Worm (Caenorhabditis elegans) whole organism, young adult: ENCODE data around the gene tpk-1.
A peak's percentile ranks its signal among the peaks of the same experiment; 100 is the strongest.

Experiments used
- B0035.1 ChIP-seq: sonication (generic microtip); optimal IDR thresholded peaks from 2 replicates; lab custom pipeline; 2016; ENCODE audit warnings: missing genetic modification characterization, mild to moderate bottlenecking, missing compliant biosample characterization, missing genotype, missing genetic modification reagents
- B0261.1 ChIP-seq: sonication (generic microtip); optimal IDR thresholded peaks from 2 replicates; lab custom pipeline; 2016; ENCODE audit warnings: mild to moderate bottlenecking, missing genetic modification characterization, moderate library complexity, missing compliant biosample characterization
- C17E4.6 ChIP-seq: fragments of 200-800 bp; sonication (Bioruptor generic); IDR thresholded peaks from 2 replicates; pipeline ENCODE4 v1.3.6; 2022; ENCODE audit warnings: missing genetic modification reagents, missing genetic modification characterization, missing compliant biosample characterization
- F33H1.4 ChIP-seq: fragments of 200-800 bp; sonication (Bioruptor generic); IDR thresholded peaks from 2 replicates; pipeline ENCODE4 v1.3.6; 2022; ENCODE audit warnings: missing genetic modification reagents, missing genetic modification characterization, missing compliant biosample characterization
- F55B11.4 ChIP-seq: sonication (generic microtip); optimal IDR thresholded peaks from 2 replicates; lab custom pipeline; 2016; ENCODE audit warnings: missing compliant biosample characterization, missing genetic modification characterization, borderline replicate concordance; ENCODE audit not compliant: insufficient read depth
- K11D2.4 ChIP-seq: fragments of 200-800 bp; sonication (Bioruptor generic); IDR thresholded peaks from 2 replicates; pipeline ENCODE4 v1.3.6; 2022; ENCODE audit warnings: missing genetic modification reagents, missing genetic modification characterization, missing compliant biosample characterization
- T07F8.4 ChIP-seq: sonication (generic microtip); optimal IDR thresholded peaks from 2 replicates; lab custom pipeline; 2016; ENCODE audit warnings: mild to moderate bottlenecking, missing genetic modification characterization, moderate library complexity, missing compliant biosample characterization
- Y53G8AR.9 ChIP-seq: fragments of 200-800 bp; sonication (Bioruptor generic); conservative IDR thresholded peaks from 2 replicates; pipeline ENCODE4 v1.3.6; 2022; ENCODE audit warnings: missing genetic modification reagents, missing genetic modification characterization, missing compliant biosample characterization
- Y67H2A.10 ChIP-seq: fragments of 200-800 bp; sonication (Bioruptor generic); conservative IDR thresholded peaks from 2 replicates; pipeline ENCODE4 v1.3.6; 2022; ENCODE audit warnings: missing genetic modification reagents, missing genetic modification characterization, missing compliant biosample characterization
- aptf-2 ChIP-seq: fragments of 200-800 bp; sonication (Bioruptor generic); conservative IDR thresholded peaks from 2 replicates; pipeline ENCODE4 v1.3.6; 2022; ENCODE audit warnings: missing genetic modification reagents, missing genetic modification characterization, missing compliant biosample characterization
- aptf-3 ChIP-seq: fragments of 200-800 bp; sonication (Bioruptor generic); IDR thresholded peaks from 2 replicates; pipeline ENCODE4 v1.3.6; 2022; ENCODE audit warnings: missing genetic modification characterization, missing compliant biosample characterization
- attf-5 ChIP-seq: fragments of 200-800 bp; sonication (Bioruptor generic); optimal IDR thresholded peaks from 2 replicates; lab custom pipeline; 2018; ENCODE audit warnings: mild to moderate bottlenecking, missing genetic modification characterization, missing compliant biosample characterization
- attf-6 ChIP-seq: fragments of 200-800 bp; sonication (Bioruptor generic); IDR thresholded peaks from 2 replicates; pipeline ENCODE4 v1.3.6; 2022; ENCODE audit warnings: missing genetic modification reagents, missing genetic modification characterization, missing compliant biosample characterization
- bed-2 ChIP-seq: fragments of 200-800 bp; sonication (Bioruptor generic); IDR thresholded peaks from 2 replicates; pipeline ENCODE4 v1.3.6; 2022; ENCODE audit warnings: missing genetic modification reagents, missing genetic modification characterization, missing compliant biosample characterization
- ceh-100 ChIP-seq: fragments of 200-800 bp; sonication (Bioruptor generic); IDR thresholded peaks from 2 replicates; pipeline ENCODE4 v1.3.6; 2022; ENCODE audit warnings: missing genetic modification reagents, missing genetic modification characterization, missing compliant biosample characterization
- ceh-27 ChIP-seq: fragments of 200-800 bp; sonication (Bioruptor generic); optimal IDR thresholded peaks from 2 replicates; lab custom pipeline; 2018; ENCODE audit warnings: mild to moderate bottlenecking, missing genetic modification characterization, moderate library complexity, missing compliant biosample characterization
- chd-7 ChIP-seq: sonication (generic microtip); optimal IDR thresholded peaks from 2 replicates; lab custom pipeline; 2016; ENCODE audit warnings: mild to moderate bottlenecking, missing genetic modification characterization, moderate library complexity, missing compliant biosample characterization
- dpl-1 ChIP-seq: fragments of 150-350 bp; optimal IDR thresholded peaks from 2 replicates; lab custom pipeline; 2014; ENCODE audit warnings: missing biosample characterization, missing genetic modification reagents, missing genetic modification characterization
- efl-1 ChIP-seq: fragments of 150-350 bp; optimal IDR thresholded peaks from 2 replicates; lab custom pipeline; 2014; ENCODE audit warnings: missing biosample characterization, missing genetic modification reagents, missing genetic modification characterization
- egl-44 ChIP-seq: fragments of 200-800 bp; sonication (Bioruptor generic); IDR thresholded peaks from 2 replicates; pipeline ENCODE4 v1.3.6; 2022; ENCODE audit warnings: missing genetic modification reagents, missing genetic modification characterization, missing compliant biosample characterization
- ets-4 ChIP-seq: fragments of 200-800 bp; sonication (Bioruptor generic); optimal IDR thresholded peaks from 2 replicates; lab custom pipeline; 2018; ENCODE audit warnings: mild to moderate bottlenecking, missing genetic modification characterization, missing compliant biosample characterization
- fkh-3 ChIP-seq: sonication (generic microtip); optimal IDR thresholded peaks from 2 replicates; lab custom pipeline; 2016; ENCODE audit warnings: mild to moderate bottlenecking, missing genetic modification characterization, missing compliant biosample characterization
- hlh-12 ChIP-seq: sonication (generic microtip); optimal IDR thresholded peaks from 2 replicates; lab custom pipeline; 2016; ENCODE audit warnings: missing genetic modification characterization, missing compliant biosample characterization
- hmg-1.2 ChIP-seq: fragments of 200-800 bp; sonication (Bioruptor generic); IDR thresholded peaks from 2 replicates; pipeline ENCODE4 v1.3.6; 2022; ENCODE audit warnings: missing genetic modification reagents, missing genetic modification characterization, missing compliant biosample characterization
- let-526 ChIP-seq: fragments of 200-800 bp; sonication (Bioruptor generic); IDR thresholded peaks from 2 replicates; pipeline ENCODE4 v1.3.6; 2022; ENCODE audit warnings: missing genetic modification reagents, missing genetic modification characterization, missing compliant biosample characterization
- lin-35 ChIP-seq, 3 experiments: fragments of 150-350 bp in 2 of 3; sonication (generic microtip) in 1 of 3; optimal IDR thresholded peaks; 2 replicates each; lab custom pipeline; 2014 to 2018; ENCODE audit warnings: missing biosample characterization in 3 of 3, missing genetic modification characterization in 3 of 3, missing genetic modification reagents in 3 of 3
- lin-40 ChIP-seq: sonication (generic microtip); optimal IDR thresholded peaks from 2 replicates; lab custom pipeline; 2016; ENCODE audit warnings: missing genetic modification characterization, mild to moderate bottlenecking, missing compliant biosample characterization, missing genotype, missing genetic modification reagents
- madf-3 ChIP-seq: fragments of 200-800 bp; sonication (Bioruptor generic); IDR thresholded peaks from 2 replicates; pipeline ENCODE4 v1.3.6; 2022; ENCODE audit warnings: missing genetic modification reagents, missing genetic modification characterization, missing compliant biosample characterization
- madf-6 ChIP-seq: fragments of 200-800 bp; sonication (Bioruptor generic); IDR thresholded peaks from 2 replicates; pipeline ENCODE4 v1.3.6; 2022; ENCODE audit warnings: missing genetic modification reagents, missing genetic modification characterization, missing compliant biosample characterization
- madf-8 ChIP-seq: fragments of 200-800 bp; sonication (Bioruptor generic); conservative IDR thresholded peaks from 2 replicates; pipeline ENCODE4 v1.3.6; 2022; ENCODE audit warnings: missing genetic modification reagents, missing genetic modification characterization, missing compliant biosample characterization
- rcor-1 ChIP-seq: fragments of 200-800 bp; sonication (Bioruptor generic); IDR thresholded peaks from 2 replicates; pipeline ENCODE4 v1.3.6; 2022; ENCODE audit warnings: missing genetic modification reagents, missing genetic modification characterization, missing compliant biosample characterization
- rec-8 ChIP-seq, 2 experiments: sonication (generic microtip); optimal IDR thresholded peaks; 2 replicates each; lab custom pipeline; 2016; ENCODE audit warnings: mild to moderate bottlenecking in 2 of 2, missing genetic modification characterization in 2 of 2, missing genetic modification reagents in 2 of 2, missing genotype in 2 of 2, missing biosample characterization in 1 of 2, missing compliant biosample characterization in 1 of 2, moderate library complexity in 1 of 2
- snpc-1.3 ChIP-seq: sonication (generic microtip); optimal IDR thresholded peaks from 2 replicates; lab custom pipeline; 2017; ENCODE audit warnings: missing genetic modification characterization, mild to moderate bottlenecking, missing compliant biosample characterization, antibody characterized with exemption, moderate library complexity, missing genotype, missing genetic modification reagents; ENCODE audit not compliant: insufficient read depth
- unc-62 ChIP-seq: fragments of 150-350 bp; optimal IDR thresholded peaks from 2 replicates; lab custom pipeline; 2014; ENCODE audit warnings: missing biosample characterization, missing genetic modification reagents, missing genetic modification characterization
- xnd-1 ChIP-seq: sonication (generic microtip); optimal IDR thresholded peaks from 2 replicates; lab custom pipeline; 2016; ENCODE audit warnings: missing genotype, missing genetic modification reagents, missing genetic modification characterization, missing compliant biosample characterization
- ztf-18 ChIP-seq: sonication (generic microtip); optimal IDR thresholded peaks from 2 replicates; lab custom pipeline; 2016; ENCODE audit warnings: missing genotype, mild to moderate bottlenecking, missing genetic modification characterization, missing compliant biosample characterization
- ztf-22 ChIP-seq: fragments of 200-800 bp; sonication (Bioruptor generic); optimal IDR thresholded peaks from 2 replicates; lab custom pipeline; 2018; ENCODE audit warnings: mild to moderate bottlenecking, missing genetic modification characterization, moderate library complexity, missing compliant biosample characterization
- ztf-25 ChIP-seq: fragments of 200-800 bp; sonication (Bioruptor generic); IDR thresholded peaks from 2 replicates; pipeline ENCODE4 v1.3.6; 2022; ENCODE audit warnings: missing genetic modification reagents, missing genetic modification characterization, missing compliant biosample characterization
- ztf-26 ChIP-seq: sonication (generic microtip); optimal IDR thresholded peaks from 2 replicates; lab custom pipeline; 2017; ENCODE audit warnings: missing genetic modification characterization, missing compliant biosample characterization

Gene tpk-1

DNA sequence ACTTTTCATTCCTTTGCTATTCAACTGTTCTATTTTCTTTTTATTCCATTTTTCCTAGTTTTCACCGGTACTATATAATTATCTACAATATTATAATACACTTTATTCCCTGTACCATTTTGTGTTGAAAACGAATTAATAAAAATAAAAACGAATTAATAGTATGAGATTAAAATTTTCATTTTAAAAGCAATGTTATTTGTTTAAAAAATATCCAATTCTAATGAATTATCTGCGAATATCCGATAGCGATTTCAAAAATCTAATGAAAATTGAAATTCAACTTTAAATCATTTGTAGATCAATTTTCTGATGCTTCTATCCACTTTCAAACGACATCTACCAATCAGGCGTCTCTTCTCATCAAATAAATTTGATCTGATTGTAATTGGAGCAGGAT lies 1.5 kb downstream of the tpk-1 start, which contains the start of gene trxr-2:
TSS of gene trxr-2 (plus strand) at position 301 of the 400 bp plus-strand sequence.
- no peak for TF ChIP-seq attf-6 (GFP tag; lab: Robert Waterston, UW)
- no peak for TF ChIP-seq ztf-25 (GFP tag; lab: Robert Waterston, UW)
- no peak for TF ChIP-seq ztf-22 (GFP tag; lab: Kevin White, UChicago)
- TF ChIP-seq ceh-27 (GFP tag; lab: Kevin White, UChicago), result no peak
- no peak for TF ChIP-seq egl-44 (GFP tag; lab: Robert Waterston, UW)
- no peak for TF ChIP-seq bed-2 (GFP tag; lab: Robert Waterston, UW)
- no peak for TF ChIP-seq dpl-1 (GFP tag; lab: Kevin White, UChicago)
- no peak for TF ChIP-seq T07F8.4 (tag; lab: Kevin White, UChicago)
- TF ChIP-seq madf-8 (GFP tag; lab: Robert Waterston, UW), result no peak
- TF ChIP-seq ztf-18 (tag; lab: Kevin White, UChicago), result no peak
- TF ChIP-seq F55B11.4 (tag; lab: Kevin White, UChicago), result no peak
- no peak for TF ChIP-seq K11D2.4 (GFP tag; lab: Robert Waterston, UW)
- TF ChIP-seq fkh-3, result no peak
- no peak for TF ChIP-seq aptf-2 (GFP tag; lab: Robert Waterston, UW)
- TF ChIP-seq C17E4.6 (GFP tag; lab: Robert Waterston, UW), result no peak
- TF ChIP-seq B0035.1 (tag; lab: Kevin White, UChicago), result no peak
- TF ChIP-seq madf-3 (GFP tag; lab: Robert Waterston, UW), result no peak
- TF ChIP-seq hmg-1.2 (GFP tag; lab: Robert Waterston, UW), result no peak
- no peak for TF ChIP-seq hlh-12 (tag; lab: Kevin White, UChicago)
- no peak for TF ChIP-seq ztf-26 (tag; lab: Kevin White, UChicago)
- TF ChIP-seq, all 124 proteins: peak for 0

DNA sequence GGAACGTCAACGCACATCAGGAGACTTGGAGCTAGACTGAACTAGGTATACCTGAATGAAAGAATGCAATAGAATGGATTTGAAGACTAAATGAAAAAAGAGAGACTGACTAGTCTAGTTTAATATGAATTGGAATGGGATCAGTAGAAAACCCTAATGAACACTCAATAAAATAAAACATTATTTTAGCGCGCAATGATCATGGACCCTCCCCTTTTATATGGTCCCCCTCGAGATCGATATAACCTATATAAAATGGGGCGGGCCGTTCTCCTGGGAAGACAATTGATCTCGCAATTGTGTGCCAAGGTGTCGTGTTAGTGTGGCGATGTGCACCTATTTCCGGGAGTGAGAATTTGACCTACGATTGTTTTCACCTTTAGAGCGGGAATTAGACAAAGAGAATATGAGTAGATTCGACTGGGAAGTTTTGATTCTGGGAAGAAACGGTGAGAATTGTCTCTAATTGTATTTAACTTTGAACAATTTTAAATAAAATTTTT lies 6.0 kb downstream of the tpk-1 start, which contains the start of gene cdc-25.3:
TSS of gene cdc-25.3 (minus strand) at position 51 of the 503 bp plus-strand sequence.
- TF ChIP-seq rec-8 (tag; optimal IDR thresholded peaks at IDR 0.05; lab: Kevin White, UChicago) (no peak), hmg-1.2 (GFP tag; lab: Robert Waterston, UW) (peak; percentile 26; the same call in 1 of the 2 replicates), madf-8 (GFP tag; lab: Robert Waterston, UW) (peak; percentile 27; the same call in 1 of the 2 replicates), xnd-1 (tag; lab: Kevin White, UChicago) (peak; percentile 27), aptf-2 (GFP tag; lab: Robert Waterston, UW) (peak; percentile 99), efl-1 (peak; percentile 70), dpl-1 (GFP tag; lab: Kevin White, UChicago) (peak; percentile 17), aptf-3 (GFP tag; lab: Robert Waterston, UW) (peak; percentile 87), ceh-100 (GFP tag; lab: Robert Waterston, UW) (no peak), ztf-25 (GFP tag; lab: Robert Waterston, UW) (0 out of 2 replicates have a peak, but pooled peaks have one; percentile 13), madf-6 (GFP tag; lab: Robert Waterston, UW) (peak; percentile 85), lin-40 (no peak), attf-5 (GFP tag; lab: Kevin White, UChicago) (no peak), F33H1.4 (peak; percentile 26; the same call in 1 of the 2 replicates), bed-2 (GFP tag; lab: Robert Waterston, UW) (no peak)

DNA sequence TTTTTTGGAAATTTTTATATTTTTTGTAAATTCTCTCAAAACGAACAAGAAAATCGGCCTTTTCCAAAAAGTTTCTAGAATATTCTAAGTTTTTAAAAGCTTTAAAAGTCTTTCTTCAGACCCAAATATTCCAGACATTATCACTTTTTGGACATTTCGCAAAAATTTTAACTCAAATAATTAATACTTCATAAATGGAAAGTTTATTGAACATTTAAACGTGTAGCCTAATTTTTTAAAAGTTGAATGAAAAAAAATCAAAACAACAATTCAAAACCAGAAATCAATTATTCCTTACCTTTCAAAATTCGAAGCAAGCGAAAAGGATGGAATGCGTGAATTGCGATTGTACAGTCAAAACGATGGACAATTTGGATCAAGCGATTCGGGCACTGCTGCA lies 7.8 kb downstream of the tpk-1 start, which contains the start of gene ZK637.15:
TSS of gene ZK637.15 (plus strand) at position 301 of the 400 bp plus-strand sequence.
- TF ChIP-seq rcor-1, result no peak
- no peak for TF ChIP-seq fkh-3
- no peak for TF ChIP-seq lin-35 (GFP tag; optimal IDR thresholded peaks at IDR 0.05; lab: Kevin White, UChicago)
- no peak for TF ChIP-seq F33H1.4
- TF ChIP-seq let-526 (GFP tag; lab: Robert Waterston, UW), result no peak
- TF ChIP-seq madf-3 (GFP tag; lab: Robert Waterston, UW), result no peak
- no peak for TF ChIP-seq Y67H2A.10 (GFP tag; lab: Robert Waterston, UW)
- no peak for TF ChIP-seq B0035.1 (tag; lab: Kevin White, UChicago)
- TF ChIP-seq snpc-1.3 (tag; lab: Kevin White, UChicago), result no peak
- TF ChIP-seq B0261.1 (tag; lab: Kevin White, UChicago), result no peak
- no peak for TF ChIP-seq ets-4 (GFP tag; lab: Kevin White, UChicago)
- no peak for TF ChIP-seq dpl-1 (GFP tag; lab: Kevin White, UChicago)
- no peak for TF ChIP-seq chd-7 (tag; lab: Kevin White, UChicago)
- TF ChIP-seq unc-62 (GFP tag; lab: Kevin White, UChicago), result no peak
- no peak for TF ChIP-seq Y53G8AR.9 (GFP tag; lab: Robert Waterston, UW)
- TF ChIP-seq, all 124 proteins: peak for 0
